Worm (Caenorhabditis elegans) whole organism, L4 larva: ENCODE data around the gene cdc-25.3.
A peak's percentile ranks its signal among the peaks of the same experiment; 100 is the strongest.

Experiments used
- D1046.2 ChIP-seq: fragments of 200-800 bp; sonication (Bioruptor generic); IDR thresholded peaks from 2 replicates; pipeline ENCODE4 v1.3.6; 2022; ENCODE audit warnings: missing genetic modification characterization, missing compliant biosample characterization
- F44E2.7 ChIP-seq: fragments of 200-800 bp; sonication (Bioruptor generic); IDR thresholded peaks from 2 replicates; pipeline ENCODE4 v2.1.2; 2022; ENCODE audit warnings: missing genetic modification characterization, missing compliant biosample characterization
- R02D3.7 ChIP-seq: fragments of 150-350 bp; sonication (generic microtip); optimal IDR thresholded peaks from 3 replicates; lab custom pipeline; 2014; ENCODE audit warnings: missing biosample characterization, missing genetic modification characterization
- T26A8.4 ChIP-seq: fragments of 200-800 bp; sonication (Bioruptor generic); IDR thresholded peaks from 2 replicates; pipeline ENCODE4 v1.3.6; 2022; ENCODE audit warnings: missing genetic modification characterization, missing compliant biosample characterization
- Y5F2A.4 ChIP-seq: fragments of 200-800 bp; sonication (Bioruptor generic); optimal IDR thresholded peaks from 2 replicates; lab custom pipeline; 2018; ENCODE audit warnings: mild to moderate bottlenecking, missing genetic modification characterization, missing compliant biosample characterization
- ZK337.2 ChIP-seq: fragments of 200-800 bp; sonication (Bioruptor generic); IDR thresholded peaks from 2 replicates; pipeline ENCODE4 v1.3.6; 2022; ENCODE audit warnings: missing genetic modification reagents, missing genetic modification characterization, missing compliant biosample characterization
- ZK546.5 ChIP-seq, 2 experiments: sonication (generic microtip); optimal IDR thresholded peaks; 2 replicates each; lab custom pipeline; 2017; ENCODE audit warnings: missing biosample characterization in 2 of 2, missing genetic modification characterization in 2 of 2
- aha-1 ChIP-seq: fragments of 150-350 bp; peaks from one replicate; lab custom pipeline; 2014; ENCODE audit warnings: missing biosample characterization, missing genetic modification characterization
- arid-1 ChIP-seq: fragments of 200-800 bp; sonication (Bioruptor generic); conservative IDR thresholded peaks from 2 replicates; pipeline ENCODE4 v1.3.6; 2022; ENCODE audit warnings: missing genetic modification reagents, missing genetic modification characterization, missing compliant biosample characterization
- ceh-28 ChIP-seq: fragments of 150-350 bp; optimal IDR thresholded peaks from 2 replicates; lab custom pipeline; 2014; ENCODE audit warnings: missing biosample characterization, missing genetic modification reagents, missing genetic modification characterization
- ceh-44 ChIP-seq: fragments of 200-800 bp; sonication (Bioruptor generic); IDR thresholded peaks from 2 replicates; pipeline ENCODE4 v1.3.6; 2022; ENCODE audit warnings: missing genetic modification reagents, missing genetic modification characterization, missing compliant biosample characterization
- ceh-62 ChIP-seq: sonication (generic microtip); optimal IDR thresholded peaks from 2 replicates; lab custom pipeline; 2017; ENCODE audit warnings: missing biosample characterization, missing genetic modification characterization
- ceh-82 ChIP-seq: sonication (generic microtip); optimal IDR thresholded peaks from 2 replicates; lab custom pipeline; 2017; ENCODE audit warnings: missing biosample characterization, missing genetic modification characterization
- ctbp-1 ChIP-seq: fragments of 200-800 bp; sonication (Bioruptor generic); IDR thresholded peaks from 2 replicates; pipeline ENCODE4 v1.3.6; 2022; ENCODE audit warnings: missing genetic modification reagents, missing genetic modification characterization, missing compliant biosample characterization
- daf-12 ChIP-seq: fragments of 150-350 bp; optimal IDR thresholded peaks from 2 replicates; lab custom pipeline; 2014; ENCODE audit warnings: missing biosample characterization, missing genetic modification reagents, missing genetic modification characterization
- daf-16 ChIP-seq, 3 experiments: sonication (generic microtip); optimal IDR thresholded peaks; 2 replicates each; lab custom pipeline; 2016 to 2017; ENCODE audit warnings: missing genetic modification characterization in 3 of 3, missing genetic modification reagents in 3 of 3, mild to moderate bottlenecking in 2 of 3, missing compliant biosample characterization in 2 of 3, missing biosample characterization in 1 of 3, moderate library complexity in 1 of 3
- daf-19 ChIP-seq: fragments of 200-800 bp; sonication (Bioruptor generic); conservative IDR thresholded peaks from 2 replicates; pipeline ENCODE4 v1.3.6; 2022; ENCODE audit warnings: missing genetic modification characterization, missing compliant biosample characterization
- daf-8 ChIP-seq: fragments of 200-800 bp; sonication (Bioruptor generic); IDR thresholded peaks from 2 replicates; pipeline ENCODE4 v1.3.6; 2022; ENCODE audit warnings: missing genetic modification characterization, missing compliant biosample characterization
- dmd-8 ChIP-seq: fragments of 200-800 bp; sonication (Bioruptor generic); IDR thresholded peaks from 2 replicates; pipeline ENCODE4 v1.3.6; 2022; ENCODE audit warnings: missing genetic modification characterization, missing compliant biosample characterization
- dmd-9 ChIP-seq: fragments of 200-800 bp; sonication (Bioruptor generic); IDR thresholded peaks from 2 replicates; pipeline ENCODE4 v1.3.6; 2022; ENCODE audit warnings: missing genetic modification reagents, missing genetic modification characterization, missing compliant biosample characterization
- dpl-1 ChIP-seq: fragments of 150-350 bp; optimal IDR thresholded peaks from 2 replicates; lab custom pipeline; 2014; ENCODE audit warnings: missing biosample characterization, missing genetic modification reagents, missing genetic modification characterization
- duxl-1 ChIP-seq: sonication (generic microtip); optimal IDR thresholded peaks from 2 replicates; lab custom pipeline; 2016; ENCODE audit warnings: mild to moderate bottlenecking, missing genetic modification characterization, moderate library complexity, missing compliant biosample characterization; ENCODE audit not compliant: poor library complexity
- egl-43 ChIP-seq: fragments of 200-800 bp; sonication (Bioruptor generic); IDR thresholded peaks from 2 replicates; pipeline ENCODE4 v1.3.6; 2022; ENCODE audit warnings: missing genetic modification reagents, missing genetic modification characterization, missing compliant biosample characterization
- fos-1 ChIP-seq: fragments of 150-350 bp; optimal IDR thresholded peaks from 2 replicates; lab custom pipeline; 2014; ENCODE audit warnings: missing biosample characterization, missing genetic modification characterization
- hlh-30 ChIP-seq: sonication (generic microtip); optimal IDR thresholded peaks from 2 replicates; lab custom pipeline; 2017; ENCODE audit warnings: antibody characterized with exemption, mild to moderate bottlenecking, missing genetic modification characterization, missing compliant biosample characterization; ENCODE audit not compliant: insufficient read depth
- hmg-1.1 ChIP-seq: fragments of 200-800 bp; sonication (Bioruptor generic); IDR thresholded peaks from 2 replicates; pipeline ENCODE4 v1.3.6; 2022; ENCODE audit warnings: missing genetic modification reagents, missing genetic modification characterization, missing compliant biosample characterization
- lim-7 ChIP-seq: fragments of 200-800 bp; sonication (Bioruptor generic); IDR thresholded peaks from 2 replicates; pipeline ENCODE4 v1.3.6; 2022; ENCODE audit warnings: missing genetic modification characterization, missing compliant biosample characterization
- lin-1 ChIP-seq: fragments of 200-800 bp; sonication (Bioruptor generic); IDR thresholded peaks from 2 replicates; pipeline ENCODE4 v1.3.6; 2022; ENCODE audit warnings: missing genetic modification reagents, missing genetic modification characterization, missing compliant biosample characterization
- lsy-2 ChIP-seq, 2 experiments: fragments of 150-350 bp in 1 of 2; sonication (generic microtip) in 1 of 2; optimal IDR thresholded peaks; 2 replicates each; lab custom pipeline; 2014 to 2017; ENCODE audit warnings: missing biosample characterization in 2 of 2, missing genetic modification characterization in 2 of 2
- madf-5 ChIP-seq, 2 experiments: fragments of 200-800 bp; sonication (Bioruptor generic); IDR thresholded peaks; 2 replicates each; pipeline ENCODE4 v1.3.6; 2022; ENCODE audit warnings: missing compliant biosample characterization in 2 of 2, missing genetic modification characterization in 2 of 2
- madf-9 ChIP-seq: fragments of 200-800 bp; sonication (Bioruptor generic); conservative IDR thresholded peaks from 2 replicates; pipeline ENCODE4 v1.3.6; 2022; ENCODE audit warnings: missing genetic modification reagents, missing genetic modification characterization, missing compliant biosample characterization
- mdt-29 ChIP-seq: fragments of 200-800 bp; sonication (Bioruptor generic); IDR thresholded peaks from 2 replicates; pipeline ENCODE4 v1.3.6; 2022; ENCODE audit warnings: missing genetic modification reagents, missing genetic modification characterization, missing compliant biosample characterization
- mep-1 ChIP-seq: fragments of 150-350 bp; sonication (generic microtip); optimal IDR thresholded peaks from 3 replicates; lab custom pipeline; 2014; ENCODE audit warnings: missing biosample characterization, missing genetic modification characterization
- nhr-10 ChIP-seq: fragments of 150-350 bp; optimal IDR thresholded peaks from 2 replicates; lab custom pipeline; 2014; ENCODE audit warnings: missing biosample characterization, missing genetic modification characterization
- nhr-25 ChIP-seq: sonication (generic microtip); optimal IDR thresholded peaks from 2 replicates; lab custom pipeline; 2017; ENCODE audit warnings: missing genetic modification characterization, mild to moderate bottlenecking, missing compliant biosample characterization, antibody characterized with exemption, moderate library complexity, borderline replicate concordance; ENCODE audit not compliant: insufficient read depth
- nhr-28 ChIP-seq: fragments of 150-350 bp; optimal IDR thresholded peaks from 2 replicates; lab custom pipeline; 2014; ENCODE audit warnings: missing biosample characterization, missing genetic modification characterization
- nhr-6 ChIP-seq: fragments of 150-350 bp; optimal IDR thresholded peaks from 2 replicates; lab custom pipeline; 2014; ENCODE audit warnings: missing biosample characterization, missing genetic modification characterization
- nhr-76 ChIP-seq: fragments of 150-350 bp; optimal IDR thresholded peaks from 2 replicates; lab custom pipeline; 2014; ENCODE audit warnings: missing biosample characterization, missing genetic modification characterization
- nhr-77 ChIP-seq: fragments of 150-350 bp; optimal IDR thresholded peaks from 2 replicates; lab custom pipeline; 2014; ENCODE audit warnings: missing biosample characterization, missing genetic modification characterization
- pha-4 ChIP-seq, 2 experiments: fragments of 150-350 bp in 1 of 2; fragments of 200-800 bp in 1 of 2; sonication (Bioruptor generic) in 1 of 2; IDR thresholded peaks in 1 of 2; optimal IDR thresholded peaks in 1 of 2; 2 replicates each; pipeline versions ENCODE4 v1.3.6 to Lab custom; 2014 to 2022; ENCODE audit warnings: missing genetic modification characterization in 2 of 2, missing genetic modification reagents in 2 of 2, missing biosample characterization in 1 of 2, missing compliant biosample characterization in 1 of 2
- saeg-2 ChIP-seq: fragments of 200-800 bp; sonication (Bioruptor generic); IDR thresholded peaks from 2 replicates; pipeline ENCODE4 v1.3.6; 2022; ENCODE audit warnings: missing genetic modification reagents, missing genetic modification characterization, missing compliant biosample characterization
- set-16 ChIP-seq: fragments of 200-800 bp; sonication (Bioruptor generic); IDR thresholded peaks from 2 replicates; pipeline ENCODE4 v1.3.6; 2022; ENCODE audit warnings: missing genetic modification reagents, missing genetic modification characterization, missing compliant biosample characterization
- snpc-4 ChIP-seq: fragments of 150-350 bp; optimal IDR thresholded peaks from 2 replicates; lab custom pipeline; 2014; ENCODE audit warnings: missing biosample characterization, missing genetic modification characterization
- tra-1 ChIP-seq: fragments of 200-800 bp; sonication (Bioruptor generic); IDR thresholded peaks from 2 replicates; pipeline ENCODE4 v1.3.6; 2022; ENCODE audit warnings: missing genetic modification reagents, missing genetic modification characterization, missing compliant biosample characterization
- vab-7 ChIP-seq: fragments of 200-800 bp; sonication (Bioruptor generic); IDR thresholded peaks from 2 replicates; pipeline ENCODE4 v1.3.6; 2022; ENCODE audit warnings: missing genetic modification reagents, missing genetic modification characterization, missing compliant biosample characterization
- ztf-7 ChIP-seq: fragments of 150-350 bp; optimal IDR thresholded peaks from 2 replicates; lab custom pipeline; 2014; ENCODE audit warnings: missing biosample characterization, missing genetic modification characterization

cdc-25.3 gene

DNA sequence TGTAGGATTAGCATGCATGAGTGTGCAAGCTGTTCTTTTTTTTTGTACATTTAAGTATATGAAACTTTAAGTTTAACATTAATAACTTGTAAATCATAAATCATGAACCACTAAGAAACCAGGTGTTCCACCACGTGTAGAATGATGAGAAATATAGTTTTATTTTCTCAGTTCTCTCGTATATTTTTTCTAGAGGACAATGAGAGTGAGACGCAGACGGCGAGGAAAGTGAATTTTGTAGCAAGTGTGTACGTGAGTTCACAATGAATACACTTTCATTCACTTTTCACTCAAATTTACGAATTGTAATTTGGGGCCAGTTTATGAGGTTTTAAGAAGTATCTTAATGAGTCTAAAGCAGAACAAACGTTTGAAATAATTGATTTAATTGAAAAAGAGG, 8.8 kb upstream of the cdc-25.3 start (continued):
- TF ChIP-seq egl-43 (no peak), dpl-1 (GFP tag; lab: Kevin White, UChicago) (no peak), lin-1 (GFP tag; lab: Robert Waterston, UW) (no peak), Y5F2A.4 (GFP tag; lab: Kevin White, UChicago) (no peak), madf-9 (GFP tag; lab: Robert Waterston, UW) (no peak), arid-1 (GFP tag; lab: Robert Waterston, UW) (no peak), nhr-76 (no peak), nhr-28 (peak; percentile 99), ctbp-1 (no peak), mep-1 (peak; percentile 45), fos-1 (no peak), nhr-10 (tag; lab: Kevin White, UChicago) (no peak), lim-7 (GFP tag; lab: Robert Waterston, UW) (no peak), hlh-30 (tag; lab: Kevin White, UChicago) (peak; percentile 35), ceh-82 (tag; lab: Kevin White, UChicago) (no peak), F44E2.7 (no peak), daf-19 (GFP tag; lab: Robert Waterston, UW) (no peak), dmd-9 (GFP tag; lab: Robert Waterston, UW) (no peak), set-16 (no peak), dmd-8 (GFP tag; lab: Robert Waterston, UW) (no peak), ceh-44 (no peak), hmg-1.1 (no peak), ztf-7 (no peak), daf-16 (GFP tag; optimal IDR thresholded peaks at IDR 0.05; lab: Kevin White, UChicago) (no peak), daf-16 (tag; optimal IDR thresholded peaks at IDR 0.05; lab: Kevin White, UChicago) (no peak), lsy-2 (tag; optimal IDR thresholded peaks at IDR 0.05; lab: Kevin White, UChicago) (peak in 1 of 2 experiments; percentile 18), ZK546.5 (tag; optimal IDR thresholded peaks at IDR 0.05; lab: Kevin White, UChicago) (no peak), ceh-62 (tag; lab: Kevin White, UChicago) (no peak), D1046.2 (no peak), T26A8.4 (GFP tag; lab: Robert Waterston, UW) (no peak), vab-7 (GFP tag; lab: Robert Waterston, UW) (no peak), madf-5 (GFP tag; IDR thresholded peaks at IDR 0.05; lab: Robert Waterston, UW) (no peak), daf-12 (tag; lab: Kevin White, UChicago) (no peak), aha-1 (tag; lab: Kevin White, UChicago) (peak; percentile 43), nhr-77 (tag; lab: Kevin White, UChicago) (peak; percentile 23), mdt-29 (GFP tag; lab: Robert Waterston, UW) (no peak), saeg-2 (GFP tag; lab: Robert Waterston, UW) (no peak), ceh-28 (tag; lab: Kevin White, UChicago) (no peak), R02D3.7 (tag; lab: Kevin White, UChicago) (no peak), duxl-1 (tag; lab: Kevin White, UChicago) (no peak), ZK337.2 (no peak), snpc-4 (tag; lab: Kevin White, UChicago) (no peak), pha-4 (GFP tag; IDR thresholded peaks at IDR 0.05; lab: Robert Waterston, UW) (no peak), pha-4 (tag; optimal IDR thresholded peaks at IDR 0.05; lab: Kevin White, UChicago) (no peak), nhr-6 (tag; lab: Kevin White, UChicago) (no peak), nhr-25 (tag; lab: Kevin White, UChicago) (no peak), daf-8 (GFP tag; lab: Robert Waterston, UW) (no peak), tra-1 (GFP tag; lab: Robert Waterston, UW) (no peak)
